Worm (Caenorhabditis elegans): Measurements from ENCODE around the gene B0310.6.

Gene B0310.6

DNA sequence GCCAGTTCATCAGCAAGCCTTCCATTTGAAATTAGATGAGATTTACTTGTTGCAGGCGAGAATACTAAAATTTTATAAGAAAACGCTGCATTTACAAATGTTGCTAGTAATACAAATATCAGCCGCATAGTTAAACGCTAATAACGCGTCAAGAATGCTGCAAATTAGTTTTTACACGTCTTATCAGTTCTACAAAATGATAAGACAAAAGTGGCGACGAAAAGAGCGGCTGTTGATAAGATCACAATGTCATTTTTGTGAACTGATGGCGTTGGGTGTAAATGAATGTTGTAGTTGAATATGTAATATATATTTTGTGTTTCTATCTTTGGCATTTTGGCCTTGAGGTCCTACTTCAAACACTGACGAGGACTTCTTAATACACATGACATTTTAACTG, 798 bp downstream of the B0310.6 start, which contains the start of gene ugt-46:
ugt-46 (minus strand) TSS at position 279 of the 400 bp plus-strand sequence.
- TF ChIP-seq ceh-9 (tag; optimal IDR thresholded peaks at IDR 0.05) (no peak), elt-2 (tag; optimal IDR thresholded peaks at IDR 0.05) (peak; percentile 98)

DNA sequence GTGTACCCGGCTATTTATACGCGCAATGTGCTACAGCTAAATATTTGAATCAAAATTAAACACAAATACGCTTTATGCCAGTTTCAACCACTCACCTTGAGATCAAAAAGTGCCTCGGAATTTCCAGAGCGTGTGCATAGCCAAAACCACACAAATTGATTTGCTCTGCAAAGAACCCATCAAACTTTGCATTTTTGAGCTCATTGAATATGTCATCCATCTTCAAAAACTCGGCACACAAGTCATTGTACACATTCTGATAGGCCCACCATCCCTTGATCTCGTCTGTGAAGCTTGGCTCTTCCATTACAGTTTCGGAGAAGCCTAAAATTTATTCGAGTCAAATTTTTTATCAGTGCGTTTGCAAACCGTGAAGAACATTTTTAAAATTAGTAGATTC, 1.4 kb downstream of the B0310.6 start:
- TF ChIP-seq pax-1 (tag; optimal IDR thresholded peaks at IDR 0.05) (no peak), hlh-6 (tag; optimal IDR thresholded peaks at IDR 0.05) (no peak), hlh-30 (tag; optimal IDR thresholded peaks at IDR 0.05; ENCODE audit: insufficient read depth) (no peak), ceh-30 (tag; optimal IDR thresholded peaks at IDR 0.05) (no peak), ceh-48 (tag; optimal IDR thresholded peaks at IDR 0.05) (no peak), pha-4 (tag; optimal IDR thresholded peaks at IDR 0.05) (no peak), zip-5 (tag; optimal IDR thresholded peaks at IDR 0.05) (no peak), T23F11.4 (GFP tag; optimal IDR thresholded peaks at IDR 0.05) (no peak), hlh-15 (tag; optimal IDR thresholded peaks at IDR 0.05) (no peak), syd-9 (tag; optimal IDR thresholded peaks at IDR 0.05) (no peak), Y22D7AL.16 (tag; optimal IDR thresholded peaks at IDR 0.05) (no peak), madf-2 (tag; optimal IDR thresholded peaks at IDR 0.05) (no peak), tbx-2 (tag; optimal IDR thresholded peaks at IDR 0.05) (no peak)

DNA sequence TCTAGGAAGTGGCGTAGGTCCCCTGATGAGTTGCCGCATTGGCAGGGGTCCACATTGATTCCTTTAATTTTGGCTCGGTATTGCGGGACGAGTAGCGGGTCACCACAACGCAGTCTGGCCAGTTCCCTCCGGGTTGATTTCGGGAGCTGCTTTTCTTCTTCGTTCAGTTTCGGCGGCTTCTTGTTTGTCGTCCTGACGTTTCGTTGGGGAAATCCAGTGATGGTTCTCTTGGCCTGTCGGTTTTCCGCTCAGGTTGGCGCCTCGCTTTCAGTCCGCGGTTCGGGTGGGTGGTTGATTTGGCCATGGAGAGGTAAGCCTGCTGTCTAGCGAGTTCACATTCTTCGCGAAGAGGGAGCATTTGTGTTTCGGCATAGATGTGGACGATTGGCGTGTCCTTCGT, 2.0 kb downstream of the B0310.6 start:
- TF ChIP-seq ceh-24 (tag; optimal IDR thresholded peaks at IDR 0.05): no peak
- TF ChIP-seq K02D7.2 (tag; optimal IDR thresholded peaks at IDR 0.05): no peak
- TF ChIP-seq ama-1 (optimal IDR thresholded peaks at IDR 0.05): no peak
- no peak for TF ChIP-seq eyg-1 (tag; optimal IDR thresholded peaks at IDR 0.05)
- TF ChIP-seq pha-4 (tag; optimal IDR thresholded peaks at IDR 0.05): no peak
- no peak for TF ChIP-seq pros-1 (tag; optimal IDR thresholded peaks at IDR 0.05)
- no peak for TF ChIP-seq unc-42 (tag; optimal IDR thresholded peaks at IDR 0.05)
- no peak for TF ChIP-seq ceh-18 (tag; optimal IDR thresholded peaks at IDR 0.05)
- no peak for TF ChIP-seq lin-11 (tag; optimal IDR thresholded peaks at IDR 0.05)
- no peak for TF ChIP-seq pat-9 (tag; optimal IDR thresholded peaks at IDR 0.05)
- no peak for TF ChIP-seq ceh-2 (tag; optimal IDR thresholded peaks at IDR 0.05)
- no peak for TF ChIP-seq pha-2 (tag; optimal IDR thresholded peaks at IDR 0.05)
- no peak for TF ChIP-seq T23F11.4 (GFP tag; optimal IDR thresholded peaks at IDR 0.05)
- TF ChIP-seq pqm-1 (tag; optimal IDR thresholded peaks at IDR 0.05): no peak

DNA sequence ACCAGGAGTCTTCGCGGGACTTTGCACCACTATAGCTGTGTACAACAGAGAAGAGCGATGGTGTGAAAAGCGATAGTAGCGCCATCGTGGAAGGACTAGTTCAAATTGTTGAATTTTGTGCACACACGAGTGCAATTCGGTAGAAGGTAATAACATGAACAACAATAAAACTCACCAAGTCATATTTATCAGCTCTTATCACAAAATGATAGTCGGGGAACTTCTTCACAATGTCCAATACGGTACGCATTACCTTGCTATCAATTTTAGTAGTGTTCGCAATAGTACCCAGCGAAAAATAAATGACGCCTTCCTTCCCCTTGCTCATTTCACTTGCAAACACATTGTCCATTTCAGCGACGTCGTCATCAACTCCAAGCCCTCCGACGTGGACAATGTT, 3.1 kb downstream of the B0310.6 start:
- TF ChIP-seq ceh-18 (tag; optimal IDR thresholded peaks at IDR 0.05) (no peak), mec-3 (tag; optimal IDR thresholded peaks at IDR 0.05; ENCODE audit: borderline replicate concordance) (no peak), elt-2 (tag; optimal IDR thresholded peaks at IDR 0.05) (peak; percentile 8), dve-1 (tag; optimal IDR thresholded peaks at IDR 0.05) (no peak), ahr-1 (tag; optimal IDR thresholded peaks at IDR 0.05) (no peak), unc-86 (tag; optimal IDR thresholded peaks at IDR 0.05) (no peak)

DNA sequence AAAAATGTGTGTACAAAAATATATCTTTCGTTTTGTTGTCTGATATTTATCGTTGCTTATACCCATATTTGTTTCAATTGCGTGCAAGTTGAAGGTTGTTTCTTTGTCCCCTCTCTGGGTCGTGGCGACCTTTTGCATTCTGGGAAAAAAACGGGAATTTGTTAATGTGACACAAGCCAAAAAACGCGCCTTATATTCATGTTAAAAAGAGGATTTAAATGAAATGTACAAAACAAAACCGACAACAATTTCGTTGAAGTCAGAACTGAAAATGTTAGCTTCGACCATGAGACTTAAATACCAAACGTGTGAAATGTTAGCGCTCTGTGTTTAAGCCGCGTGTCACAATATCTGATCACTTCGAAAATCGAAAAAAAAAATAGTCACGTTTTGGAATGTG, 6.3 kb downstream of the B0310.6 start:
- TF ChIP-seq pax-1 (tag; optimal IDR thresholded peaks at IDR 0.05): no peak
- TF ChIP-seq ceh-48 (tag; optimal IDR thresholded peaks at IDR 0.05): no peak
- no peak for TF ChIP-seq pha-4 (tag; optimal IDR thresholded peaks at IDR 0.05)
- no peak for TF ChIP-seq tbx-2 (tag; optimal IDR thresholded peaks at IDR 0.05)
- TF ChIP-seq ceh-9 (tag; optimal IDR thresholded peaks at IDR 0.05): no peak
- no peak for TF ChIP-seq dmd-4 (tag; optimal IDR thresholded peaks at IDR 0.05; ENCODE audit: borderline replicate concordance)
- no peak for TF ChIP-seq hlh-15 (tag; optimal IDR thresholded peaks at IDR 0.05)
- TF ChIP-seq ama-1 (optimal IDR thresholded peaks at IDR 0.05): no peak
- no peak for TF ChIP-seq pag-3 (tag; optimal IDR thresholded peaks at IDR 0.05; ENCODE audit: borderline replicate concordance)
- TF ChIP-seq unc-86 (tag; optimal IDR thresholded peaks at IDR 0.05): no peak
- TF ChIP-seq pha-2 (tag; optimal IDR thresholded peaks at IDR 0.05): no peak
- no peak for TF ChIP-seq odd-2 (tag; optimal IDR thresholded peaks at IDR 0.05)

Measured in whole organism, late embryonic.